Worm (Caenorhabditis elegans): ENCODE data around the gene F20E11.18.
"Not testable (repeated sequence)": the region's sequence is repeated elsewhere in the genome, so short reads cannot be mapped to it uniquely, and the experiment has no call there.

The F20E11.18 gene

ce11 chrV:17464278-17464677, 27.9 kb upstream of the F20E11.18 start, which contains the start of gene F20E11.7:
F20E11.7 (plus strand) TSS chrV:17464578.
- TF ChIP-seq tbx-8 (GFP tag; optimal IDR thresholded peaks at IDR 0.05); nhr-2 (tag; optimal IDR thresholded peaks at IDR 0.05); snpc-4 (tag; optimal IDR thresholded peaks at IDR 0.05): not testable (repeated sequence)

ce11 chrV:17460061-17460460, 23.7 kb upstream of the F20E11.18 start, which contains the start of gene srz-48:
srz-48 (minus strand) TSS chrV:17460161.
- no peak for TF ChIP-seq nhr-2 (tag; optimal IDR thresholded peaks at IDR 0.05)
- TF ChIP-seq lin-32 (GFP tag; optimal IDR thresholded peaks at IDR 0.05), result no peak
- TF ChIP-seq mls-2 (tag; optimal IDR thresholded peaks at IDR 0.05), result no peak
- TF ChIP-seq blmp-1 (tag; optimal IDR thresholded peaks at IDR 0.05), result no peak
- no peak for TF ChIP-seq ham-2 (GFP tag; optimal IDR thresholded peaks at IDR 0.05)
- no peak for TF ChIP-seq pha-4 (tag; optimal IDR thresholded peaks at IDR 0.05)
- no peak for TF ChIP-seq elt-1 (tag; optimal IDR thresholded peaks at IDR 0.05; ENCODE audit: borderline replicate concordance, insufficient read depth)
- no peak for TF ChIP-seq ztf-11 (tag; optimal IDR thresholded peaks at IDR 0.05)
- TF ChIP-seq nhr-237 (tag; optimal IDR thresholded peaks at IDR 0.05), result no peak
- TF ChIP-seq snpc-4 (tag; optimal IDR thresholded peaks at IDR 0.05), result no peak

DNA sequence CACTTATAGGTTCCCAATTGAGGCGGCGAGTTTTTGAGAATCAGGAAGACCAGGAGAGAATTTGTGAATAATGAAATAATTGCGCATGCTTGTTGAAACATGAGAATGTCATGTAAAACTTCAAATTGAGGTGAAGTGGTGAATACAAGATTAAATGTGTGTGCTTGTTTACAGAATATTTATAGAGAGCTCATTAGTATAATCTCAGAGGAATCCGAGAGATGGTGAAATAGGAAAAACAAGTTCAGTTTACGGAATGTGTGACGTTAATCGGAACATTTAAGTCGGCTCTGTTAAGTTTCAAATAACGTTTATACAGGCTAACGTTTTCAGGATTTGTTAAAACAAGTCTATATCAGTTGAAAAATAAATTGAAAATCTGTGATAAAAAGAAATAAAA, 21.7 kb upstream of the F20E11.18 start, which contains the start of gene str-200:
TSS of gene str-200 (minus strand) at position 101 of the 400 bp plus-strand sequence.
- TF ChIP-seq mls-2 (tag; optimal IDR thresholded peaks at IDR 0.05) (no peak), blmp-1 (tag; optimal IDR thresholded peaks at IDR 0.05) (no peak), nhr-12 (tag; optimal IDR thresholded peaks at IDR 0.05) (no peak), ces-1 (GFP tag; optimal IDR thresholded peaks at IDR 0.05) (no peak), hlh-1 (tag; optimal IDR thresholded peaks at IDR 0.05) (no peak), ceh-43 (GFP tag; optimal IDR thresholded peaks at IDR 0.05) (no peak), nhr-76 (tag; optimal IDR thresholded peaks at IDR 0.05) (no peak), ham-2 (GFP tag; optimal IDR thresholded peaks at IDR 0.05) (no peak)

ce11 chrV:17456197-17456596, 19.8 kb upstream of the F20E11.18 start, which contains the start of gene srh-203:
srh-203 (minus strand) TSS chrV:17456297.
- TF ChIP-seq nhr-12, ceh-39, elt-3 (tag; optimal IDR thresholded peaks at IDR 0.05): not testable (repeated sequence)

DNA sequence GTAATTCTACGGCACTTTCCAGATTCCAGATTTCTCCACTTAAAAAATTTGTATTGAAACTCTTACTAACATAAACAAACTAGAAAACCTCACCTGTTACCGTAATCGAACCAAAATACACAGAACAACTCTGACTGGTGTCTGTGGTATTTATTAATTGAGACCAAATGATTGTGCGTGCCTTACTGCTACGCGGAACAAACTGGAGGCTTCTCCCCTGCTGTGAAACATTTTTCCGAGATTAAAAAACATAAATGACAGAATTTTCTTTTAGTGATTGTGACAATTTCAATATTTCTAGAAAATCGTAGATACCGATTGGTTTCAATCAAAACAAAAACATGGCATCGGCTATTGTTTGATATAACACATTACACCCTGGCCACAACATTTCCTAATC, 13.4 kb upstream of the F20E11.18 start:
- TF ChIP-seq ceh-43 (GFP tag; optimal IDR thresholded peaks at IDR 0.05) (no peak), pha-4 (tag; optimal IDR thresholded peaks at IDR 0.05) (no peak), hlh-1 (tag; optimal IDR thresholded peaks at IDR 0.05) (no peak), ztf-11 (tag; optimal IDR thresholded peaks at IDR 0.05) (no peak), unc-39 (tag; optimal IDR thresholded peaks at IDR 0.05) (no peak), lin-13 (tag; optimal IDR thresholded peaks at IDR 0.05) (no peak), ceh-39 (tag; optimal IDR thresholded peaks at IDR 0.05) (no peak), snpc-4 (tag; optimal IDR thresholded peaks at IDR 0.05) (no peak)

- TF ChIP-seq sem-2 (GFP tag; optimal IDR thresholded peaks at IDR 0.05), result no peak
- TF ChIP-seq pha-4 (tag; optimal IDR thresholded peaks at IDR 0.05), result no peak
- TF ChIP-seq nhr-76 (tag; optimal IDR thresholded peaks at IDR 0.05), result no peak
- no peak for TF ChIP-seq lin-32 (GFP tag; optimal IDR thresholded peaks at IDR 0.05)
- no peak for TF ChIP-seq mls-2 (tag; optimal IDR thresholded peaks at IDR 0.05)
- no peak for TF ChIP-seq ztf-11 (tag; optimal IDR thresholded peaks at IDR 0.05)
- no peak for TF ChIP-seq nhr-12 (tag; optimal IDR thresholded peaks at IDR 0.05)
- no peak for TF ChIP-seq blmp-1 (tag; optimal IDR thresholded peaks at IDR 0.05)
- no peak for TF ChIP-seq cnd-1 (tag; optimal IDR thresholded peaks at IDR 0.05)
- TF ChIP-seq lin-13 (tag; optimal IDR thresholded peaks at IDR 0.05), result no peak
- TF ChIP-seq M03D4.4 (tag; optimal IDR thresholded peaks at IDR 0.05), result no peak
- no peak for TF ChIP-seq snpc-4 (tag; optimal IDR thresholded peaks at IDR 0.05)
- TF ChIP-seq nhr-2 (tag; optimal IDR thresholded peaks at IDR 0.05), result no peak
- no peak for TF ChIP-seq flh-1 (GFP tag; optimal IDR thresholded peaks at IDR 0.05)
- TF ChIP-seq zip-8 (tag; optimal IDR thresholded peaks at IDR 0.05), result no peak
- no peak for TF ChIP-seq tbx-8 (GFP tag; optimal IDR thresholded peaks at IDR 0.05)
Measured at ce11 chrV:17439406-17439805, 3.0 kb upstream of the F20E11.18 start, which contains the start of gene srh-154. srh-154 (plus strand) TSS chrV:17439706.

- TF ChIP-seq pha-4 (tag; optimal IDR thresholded peaks at IDR 0.05) (no peak), ceh-43 (GFP tag; optimal IDR thresholded peaks at IDR 0.05) (no peak), mab-5 (tag; optimal IDR thresholded peaks at IDR 0.05) (no peak), drap-1 (GFP tag; optimal IDR thresholded peaks at IDR 0.05) (no peak), lin-32 (GFP tag; optimal IDR thresholded peaks at IDR 0.05) (no peak), sem-2 (GFP tag; optimal IDR thresholded peaks at IDR 0.05) (no peak), elt-1 (tag; optimal IDR thresholded peaks at IDR 0.05; ENCODE audit: borderline replicate concordance, insufficient read depth) (no peak), blmp-1 (tag; optimal IDR thresholded peaks at IDR 0.05) (no peak), nhr-28 (tag; optimal IDR thresholded peaks at IDR 0.05) (no peak), elt-3 (tag; optimal IDR thresholded peaks at IDR 0.05) (no peak), unc-62 (GFP tag; optimal IDR thresholded peaks at IDR 0.05) (no peak), nhr-237 (tag; optimal IDR thresholded peaks at IDR 0.05) (no peak), cnd-1 (tag; optimal IDR thresholded peaks at IDR 0.05) (no peak), ceh-83 (GFP tag; optimal IDR thresholded peaks at IDR 0.05) (no peak), lsy-2 (tag; optimal IDR thresholded peaks at IDR 0.05) (no peak), nhr-76 (tag; optimal IDR thresholded peaks at IDR 0.05) (no peak), ces-1 (GFP tag; optimal IDR thresholded peaks at IDR 0.05) (no peak), mep-1 (tag; optimal IDR thresholded peaks at IDR 0.05) (no peak), M03D4.4 (tag; optimal IDR thresholded peaks at IDR 0.05) (no peak)
Measured at ce11 chrV:17438317-17438716, 1.9 kb upstream of the F20E11.18 start, which contains the start of gene srsx-2. srsx-2 (minus strand) TSS chrV:17438417.

Data from whole organism, mixed stage, embryonic.